Fruit fly (Drosophila melanogaster) whole organism, embryonic: ENCODE results near the gene Gr36b.

ENCODE experiments used
- Bteb2 ChIP-seq: fragments of 200-800 bp; sonication (Bioruptor generic); optimal IDR thresholded peaks from 2 replicates; lab custom pipeline; 2016; ENCODE audit warnings: missing biosample characterization, missing genetic modification characterization
- CG12219 ChIP-seq: fragments of 200-800 bp; sonication (Bioruptor generic); optimal IDR thresholded peaks from 3 replicates; lab custom pipeline; 2018; ENCODE audit warnings: missing biosample characterization, mild to moderate bottlenecking, missing genetic modification characterization
- CG18619 ChIP-seq: fragments of 200-800 bp; sonication (Bioruptor generic); optimal IDR thresholded peaks from 3 replicates; lab custom pipeline; 2017; ENCODE audit warnings: missing biosample characterization, mild to moderate bottlenecking, missing genetic modification characterization
- CG18764 ChIP-seq: fragments of 200-800 bp; sonication (Bioruptor generic); optimal IDR thresholded peaks from 3 replicates; lab custom pipeline; 2016; ENCODE audit warnings: missing biosample characterization, missing genetic modification characterization
- CG31365 ChIP-seq: fragments of 200-800 bp; sonication (Bioruptor generic); optimal IDR thresholded peaks from 2 replicates; lab custom pipeline; 2018; ENCODE audit warnings: missing biosample characterization, mild to moderate bottlenecking, missing genetic modification characterization
- CG4424 ChIP-seq: fragments of 200-800 bp; sonication (Bioruptor generic); optimal IDR thresholded peaks from 3 replicates; lab custom pipeline; 2016; ENCODE audit warnings: missing biosample characterization, missing genetic modification characterization
- Dip2 ChIP-seq: fragments of 200-800 bp; sonication (Bioruptor generic); IDR thresholded peaks from 2 replicates; pipeline ENCODE4 v1.3.6; 2022; ENCODE audit warnings: missing biosample characterization, missing genetic modification characterization
- HLH3B ChIP-seq: fragments of 200-800 bp; sonication (Bioruptor generic); IDR thresholded peaks from 2 replicates; pipeline ENCODE4 v1.3.6; 2022; ENCODE audit warnings: missing biosample characterization, missing genetic modification characterization
- aop ChIP-seq: fragments of 200-800 bp; sonication (Bioruptor generic); IDR thresholded peaks from 2 replicates; pipeline ENCODE4 v1.3.6; 2022; ENCODE audit warnings: missing biosample characterization, missing genetic modification characterization
- dysf ChIP-seq: fragments of 200-800 bp; sonication (Bioruptor generic); IDR thresholded peaks from 3 replicates; pipeline ENCODE4 v1.3.6; 2022; ENCODE audit warnings: missing biosample characterization, missing genetic modification characterization
- peb ChIP-seq: fragments of 200-800 bp; sonication (Bioruptor generic); IDR thresholded peaks from 2 replicates; pipeline ENCODE4 v1.3.6; 2022; ENCODE audit warnings: missing biosample characterization, missing genetic modification characterization

DNA sequence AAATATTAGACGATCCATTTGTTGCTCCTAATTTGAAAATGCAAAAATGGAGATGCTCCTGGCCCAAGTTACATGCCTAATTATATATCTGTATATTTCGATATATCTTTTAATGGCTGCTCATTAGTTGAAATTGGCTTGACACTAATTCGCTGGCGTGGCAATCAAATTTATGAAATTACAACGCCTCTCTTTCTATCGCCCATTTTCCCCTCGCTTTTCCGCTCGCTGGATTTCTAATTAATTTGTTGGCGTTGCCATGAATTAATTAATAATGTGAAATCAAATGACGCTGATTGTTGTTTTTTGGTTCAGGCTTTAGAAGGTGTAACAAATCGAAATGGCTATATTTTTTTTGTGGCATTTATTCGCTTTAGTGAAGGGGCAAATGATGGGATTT is 49.5 kb downstream of the Gr36b start:
- TF ChIP-seq CG18619 (no peak), Bteb2 (GFP tag; lab: Kevin White, UChicago) (no peak), CG4424 (no peak), CG18764 (GFP tag; lab: Kevin White, UChicago) (no peak), peb (no peak), HLH3B (no peak), dysf (GFP tag; lab: Robert Waterston, UW) (no peak), Dip2 (GFP tag; lab: Robert Waterston, UW) (no peak), CG31365 (no peak), aop (GFP tag; lab: Robert Waterston, UW) (no peak), CG12219 (GFP tag; lab: Kevin White, UChicago) (no peak)
